Worm (Caenorhabditis elegans) whole organism, L1 larva: ENCODE results near the gene madf-9.

Experiments
- C16A3.4 ChIP-seq: fragments of 150-350 bp; optimal IDR thresholded peaks from 2 replicates; lab custom pipeline; 2014; ENCODE audit warnings: missing biosample characterization, missing genetic modification characterization
- C34B4.2 ChIP-seq: sonication (generic microtip); optimal IDR thresholded peaks from 2 replicates; lab custom pipeline; 2017; ENCODE audit warnings: mild to moderate bottlenecking, missing genetic modification characterization, missing compliant biosample characterization
- F16B12.6 ChIP-seq: fragments of 150-350 bp; optimal IDR thresholded peaks from 2 replicates; lab custom pipeline; 2014; ENCODE audit warnings: missing biosample characterization, missing genetic modification characterization
- Y116A8C.19 ChIP-seq: sonication (generic microtip); optimal IDR thresholded peaks from 2 replicates; lab custom pipeline; 2016; ENCODE audit warnings: missing compliant biosample characterization, missing genetic modification characterization, borderline replicate concordance
- alr-1 ChIP-seq: fragments of 200-800 bp; sonication (Bioruptor generic); optimal IDR thresholded peaks from 2 replicates; lab custom pipeline; 2018; ENCODE audit warnings: borderline replicate concordance, mild to moderate bottlenecking, missing genetic modification characterization, missing compliant biosample characterization
- aly-2 ChIP-seq: fragments of 150-350 bp; optimal IDR thresholded peaks from 2 replicates; lab custom pipeline; 2014; ENCODE audit warnings: missing biosample characterization, missing genetic modification characterization
- blmp-1 ChIP-seq: fragments of 150-350 bp; optimal IDR thresholded peaks from 2 replicates; lab custom pipeline; 2014; ENCODE audit warnings: missing biosample characterization, missing genetic modification characterization
- ceh-63 ChIP-seq: fragments of 200-800 bp; sonication (Bioruptor generic); optimal IDR thresholded peaks from 2 replicates; lab custom pipeline; 2018; ENCODE audit warnings: mild to moderate bottlenecking, missing genetic modification characterization, missing compliant biosample characterization
- ceh-8 ChIP-seq: fragments of 200-800 bp; sonication (Bioruptor generic); optimal IDR thresholded peaks from 2 replicates; lab custom pipeline; 2018; ENCODE audit warnings: mild to moderate bottlenecking, missing genetic modification characterization, moderate library complexity, missing compliant biosample characterization
- ceh-82 ChIP-seq, 3 experiments: fragments of 150-350 bp in 1 of 3; sonication (generic microtip) in 2 of 3; optimal IDR thresholded peaks; 2 replicates each; lab custom pipeline; 2014 to 2017; ENCODE audit warnings: missing biosample characterization in 3 of 3, missing genetic modification characterization in 3 of 3
- ceh-88 ChIP-seq: fragments of 200-800 bp; sonication (Bioruptor generic); IDR thresholded peaks from 2 replicates; pipeline ENCODE4 v1.3.6; 2022; ENCODE audit warnings: missing genetic modification characterization, missing compliant biosample characterization
- ceh-90 ChIP-seq: sonication (generic microtip); optimal IDR thresholded peaks from 2 replicates; lab custom pipeline; 2016; ENCODE audit warnings: missing genetic modification characterization, missing compliant biosample characterization
- dpl-1 ChIP-seq, 3 experiments: fragments of 150-350 bp in 2 of 3; sonication (generic microtip) in 1 of 3; optimal IDR thresholded peaks; 2 replicates each; lab custom pipeline; 2014 to 2017; ENCODE audit warnings: missing biosample characterization in 3 of 3, missing genetic modification characterization in 3 of 3, missing genetic modification reagents in 3 of 3
- efl-3 ChIP-seq: fragments of 200-800 bp; sonication (Bioruptor generic); optimal IDR thresholded peaks from 2 replicates; lab custom pipeline; 2018; ENCODE audit warnings: mild to moderate bottlenecking, missing genetic modification characterization, missing compliant biosample characterization
- egl-27 ChIP-seq, 2 experiments: fragments of 150-350 bp in 1 of 2; sonication (generic microtip); optimal IDR thresholded peaks; 3 replicates each; lab custom pipeline; 2017 to 2018; ENCODE audit warnings: missing biosample characterization in 2 of 2, missing genetic modification characterization in 2 of 2, missing genetic modification reagents in 2 of 2
- ets-5 ChIP-seq: fragments of 200-800 bp; sonication (Bioruptor generic); IDR thresholded peaks from 2 replicates; pipeline ENCODE4 v1.3.6; 2022; ENCODE audit warnings: missing genetic modification characterization, missing compliant biosample characterization
- fkh-10 ChIP-seq: sonication (generic microtip); optimal IDR thresholded peaks from 2 replicates; lab custom pipeline; 2017; ENCODE audit warnings: missing biosample characterization, missing genetic modification reagents, missing genetic modification characterization
- fkh-4 ChIP-seq: sonication (generic microtip); optimal IDR thresholded peaks from 2 replicates; lab custom pipeline; 2016; ENCODE audit warnings: missing compliant biosample characterization, missing genetic modification characterization, borderline replicate concordance
- fkh-8 ChIP-seq: sonication (generic microtip); optimal IDR thresholded peaks from 2 replicates; lab custom pipeline; 2016; ENCODE audit warnings: mild to moderate bottlenecking, missing genetic modification characterization, missing compliant biosample characterization
- grh-1 ChIP-seq: fragments of 200-800 bp; sonication (Bioruptor generic); IDR thresholded peaks from 2 replicates; pipeline ENCODE4 v1.3.6; 2022; ENCODE audit warnings: missing genetic modification reagents, missing genetic modification characterization, missing compliant biosample characterization
- hlh-17 ChIP-seq: fragments of 200-800 bp; sonication (Bioruptor generic); optimal IDR thresholded peaks from 2 replicates; lab custom pipeline; 2018; ENCODE audit warnings: missing genetic modification characterization, mild to moderate bottlenecking, missing compliant biosample characterization, moderate library complexity, borderline replicate concordance
- hlh-4 ChIP-seq: sonication (generic microtip); optimal IDR thresholded peaks from 2 replicates; lab custom pipeline; 2016; ENCODE audit warnings: mild to moderate bottlenecking, missing genetic modification characterization, missing compliant biosample characterization
- irx-1 ChIP-seq: sonication (generic microtip); optimal IDR thresholded peaks from 2 replicates; lab custom pipeline; 2016; ENCODE audit warnings: missing genetic modification characterization, missing compliant biosample characterization
- isw-1 ChIP-seq: fragments of 200-800 bp; sonication (Bioruptor generic); IDR thresholded peaks from 2 replicates; pipeline ENCODE4 v1.3.6; 2022; ENCODE audit warnings: missing genetic modification characterization, missing compliant biosample characterization
- lin-13 ChIP-seq: fragments of 150-350 bp; optimal IDR thresholded peaks from 2 replicates; lab custom pipeline; 2014; ENCODE audit warnings: missing biosample characterization, missing genetic modification reagents, missing genetic modification characterization
- lin-35 ChIP-seq, 2 experiments: fragments of 150-350 bp; optimal IDR thresholded peaks; 2 replicates each; lab custom pipeline; 2014; ENCODE audit warnings: missing biosample characterization in 2 of 2, missing genetic modification characterization in 2 of 2, missing genetic modification reagents in 2 of 2
- lin-39 ChIP-seq: fragments of 150-350 bp; optimal IDR thresholded peaks from 2 replicates; lab custom pipeline; 2014; ENCODE audit warnings: missing biosample characterization, missing genetic modification reagents, missing genetic modification characterization
- lir-3 ChIP-seq: sonication (generic microtip); optimal IDR thresholded peaks from 2 replicates; lab custom pipeline; 2016; ENCODE audit warnings: mild to moderate bottlenecking, missing genetic modification characterization, moderate library complexity, missing compliant biosample characterization; ENCODE audit not compliant: poor library complexity
- mdl-1 ChIP-seq, 2 experiments: fragments of 150-350 bp; optimal IDR thresholded peaks; 2 replicates each; lab custom pipeline; 2014 to 2017; ENCODE audit warnings: missing biosample characterization in 2 of 2, missing genetic modification characterization in 2 of 2, inconsistent platforms in 1 of 2
- nhr-20 ChIP-seq: sonication (generic microtip); optimal IDR thresholded peaks from 2 replicates; lab custom pipeline; 2016; ENCODE audit warnings: mild to moderate bottlenecking, missing genetic modification characterization, missing compliant biosample characterization
- nhr-237 ChIP-seq: fragments of 150-350 bp; optimal IDR thresholded peaks from 2 replicates; lab custom pipeline; 2014; ENCODE audit warnings: missing biosample characterization, missing genetic modification characterization
- nhr-77 ChIP-seq: fragments of 150-350 bp; optimal IDR thresholded peaks from 2 replicates; lab custom pipeline; 2014; ENCODE audit warnings: missing biosample characterization, missing genetic modification characterization
- nhr-85 ChIP-seq: sonication (generic microtip); peaks from one replicate; lab custom pipeline; 2016; ENCODE audit warnings: missing genetic modification characterization, inconsistent platforms, missing compliant biosample characterization
- snpc-4 ChIP-seq: fragments of 150-350 bp; optimal IDR thresholded peaks from 2 replicates; lab custom pipeline; 2014; ENCODE audit warnings: missing biosample characterization, missing genetic modification characterization
- snu-23 ChIP-seq: sonication (generic microtip); optimal IDR thresholded peaks from 2 replicates; lab custom pipeline; 2016; ENCODE audit warnings: missing genetic modification characterization, missing compliant biosample characterization
- sox-4 ChIP-seq: sonication (generic microtip); optimal IDR thresholded peaks from 2 replicates; lab custom pipeline; 2016; ENCODE audit warnings: missing genetic modification characterization, missing compliant biosample characterization
- sptf-1 ChIP-seq: fragments of 150-350 bp; optimal IDR thresholded peaks from 2 replicates; lab custom pipeline; 2014; ENCODE audit warnings: missing biosample characterization, missing genetic modification characterization
- sup-37 ChIP-seq: fragments of 200-800 bp; sonication (Bioruptor generic); optimal IDR thresholded peaks from 2 replicates; lab custom pipeline; 2018; ENCODE audit warnings: mild to moderate bottlenecking, missing genetic modification characterization, missing compliant biosample characterization
- swsn-7 ChIP-seq: sonication (generic microtip); optimal IDR thresholded peaks from 2 replicates; lab custom pipeline; 2016; ENCODE audit warnings: missing genetic modification characterization, missing compliant biosample characterization
- tlp-1 ChIP-seq: fragments of 150-350 bp; optimal IDR thresholded peaks from 2 replicates; lab custom pipeline; 2014; ENCODE audit warnings: missing biosample characterization, missing genetic modification characterization
- unc-130 ChIP-seq: fragments of 150-350 bp; optimal IDR thresholded peaks from 2 replicates; lab custom pipeline; 2017; ENCODE audit warnings: missing biosample characterization, missing genetic modification characterization, inconsistent platforms
- unc-30 ChIP-seq: sonication (generic microtip); optimal IDR thresholded peaks from 2 replicates; lab custom pipeline; 2017; ENCODE audit warnings: missing biosample characterization, missing genetic modification characterization
- unc-62 ChIP-seq: fragments of 150-350 bp; optimal IDR thresholded peaks from 2 replicates; lab custom pipeline; 2014; ENCODE audit warnings: missing biosample characterization, missing genetic modification reagents, missing genetic modification characterization
- xbp-1 ChIP-seq: sonication (generic microtip); optimal IDR thresholded peaks from 2 replicates; lab custom pipeline; 2016; ENCODE audit warnings: missing genetic modification characterization, missing compliant biosample characterization
- ztf-4 ChIP-seq: fragments of 150-350 bp; optimal IDR thresholded peaks from 2 replicates; lab custom pipeline; 2014; ENCODE audit warnings: missing biosample characterization, missing genetic modification characterization

madf-9 gene

ce11 chrIV:3636528-3637129 is at the start of gene madf-9 (continued):
- TF ChIP-seq dpl-1 (GFP tag; optimal IDR thresholded peaks at IDR 0.05; lab: Kevin White, UChicago) (peak in 2 of 3 experiments; percentile 1 to 9), swsn-7 (tag; lab: Kevin White, UChicago) (peak; percentile 73), ceh-90 (no peak), fkh-10 (peak; percentile 26), ceh-82 (tag; optimal IDR thresholded peaks at IDR 0.05; lab: Kevin White, UChicago) (peak; percentile 4 to 35 (median 22)), lin-35 (GFP tag; optimal IDR thresholded peaks at IDR 0.05; lab: Kevin White, UChicago) (peak; percentile 7 to 45), sup-37 (GFP tag; lab: Kevin White, UChicago) (peak; percentile 13), tlp-1 (tag; lab: Kevin White, UChicago) (no peak), C34B4.2 (tag; lab: Kevin White, UChicago) (no peak), efl-3 (GFP tag; lab: Kevin White, UChicago) (peak; percentile 9), fkh-8 (tag; lab: Kevin White, UChicago) (peak; percentile 40), nhr-20 (peak; percentile 74), lin-39 (tag; lab: Kevin White, UChicago) (no peak), lin-13 (no peak), Y116A8C.19 (tag; lab: Kevin White, UChicago) (no peak), C16A3.4 (tag; lab: Kevin White, UChicago) (no peak), egl-27 (tag; optimal IDR thresholded peaks at IDR 0.05; lab: Kevin White, UChicago) (no peak), lir-3 (tag; lab: Kevin White, UChicago) (no peak), sox-4 (tag; lab: Kevin White, UChicago) (peak; percentile 30), ceh-63 (no peak), isw-1 (GFP tag; lab: Robert Waterston, UW) (peak; percentile 26; the same call in 1 of the 2 replicates), nhr-85 (peak; percentile 82), ets-5 (GFP tag; lab: Robert Waterston, UW) (no peak), F16B12.6 (tag; lab: Kevin White, UChicago) (no peak), grh-1 (GFP tag; lab: Robert Waterston, UW) (0 out of 2 replicates have a peak, but pooled peaks have one; percentile 10), snu-23 (GFP tag; lab: Kevin White, UChicago) (peak; percentile 81), fkh-4 (tag; lab: Kevin White, UChicago) (no peak), hlh-4 (tag; lab: Kevin White, UChicago) (no peak), ceh-8 (peak; percentile 94), alr-1 (tag; lab: Kevin White, UChicago) (no peak)

ce11 chrIV:3590821-3591220 is 46.1 kb upstream of the madf-9 start:
- TF ChIP-seq xbp-1 (tag; lab: Kevin White, UChicago), result no peak
- TF ChIP-seq unc-130 (tag; lab: Kevin White, UChicago), result no peak
- TF ChIP-seq, all 84 proteins: peak for 0

DNA sequence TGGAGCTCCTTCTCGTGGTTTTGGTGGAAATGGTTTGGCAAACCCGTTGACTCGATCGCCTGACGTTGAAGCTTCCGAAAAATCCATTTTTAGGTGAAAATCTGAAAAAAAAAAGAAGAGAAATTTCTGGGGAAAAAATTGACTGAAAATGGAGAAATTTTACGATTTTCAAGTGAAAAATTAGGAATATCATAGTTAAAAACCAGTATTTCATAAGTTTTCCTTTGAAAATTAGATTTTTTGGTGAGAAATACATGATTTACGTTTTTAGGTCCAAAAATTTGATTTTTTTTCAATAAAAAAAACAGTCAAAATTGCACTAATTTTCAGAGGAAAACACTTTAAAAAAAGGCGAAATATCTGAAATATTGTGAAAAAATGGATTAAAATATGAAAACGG is 43.4 kb upstream of the madf-9 start, which contains the start of gene taf-2:
Gene taf-2 (minus strand): TSS at position 101 of the 400 bp plus-strand sequence.
- TF ChIP-seq hlh-4 (tag; lab: Kevin White, UChicago) (no peak), nhr-237 (tag; lab: Kevin White, UChicago) (no peak), blmp-1 (tag; lab: Kevin White, UChicago) (no peak), sptf-1 (tag; lab: Kevin White, UChicago) (no peak)
- TF ChIP-seq, all 84 proteins: peak for 0

- TF ChIP-seq ceh-88 (GFP tag; lab: Robert Waterston, UW), result no peak
- TF ChIP-seq hlh-17, result no peak
- no peak for TF ChIP-seq fkh-10
- TF ChIP-seq ceh-82 (tag; optimal IDR thresholded peaks at IDR 0.05; lab: Kevin White, UChicago), result no peak
- TF ChIP-seq unc-30 (tag; lab: Kevin White, UChicago), result no peak
- TF ChIP-seq aly-2, result no peak
- no peak for TF ChIP-seq snpc-4 (tag; lab: Kevin White, UChicago)
- TF ChIP-seq unc-62 (GFP tag; lab: Kevin White, UChicago), result no peak
- no peak for TF ChIP-seq snu-23 (GFP tag; lab: Kevin White, UChicago)
- TF ChIP-seq nhr-77 (tag; lab: Kevin White, UChicago), result no peak
- TF ChIP-seq egl-27 (tag; optimal IDR thresholded peaks at IDR 0.05; lab: Kevin White, UChicago), result no peak
- no peak for TF ChIP-seq lin-13
- TF ChIP-seq irx-1 (tag; lab: Kevin White, UChicago), result no peak
- TF ChIP-seq xbp-1 (tag; lab: Kevin White, UChicago), result no peak
- no peak for TF ChIP-seq alr-1 (tag; lab: Kevin White, UChicago)
- TF ChIP-seq isw-1 (GFP tag; lab: Robert Waterston, UW), result no peak
- TF ChIP-seq mdl-1 (tag; optimal IDR thresholded peaks at IDR 0.05; lab: Kevin White, UChicago), result no peak
- no peak for TF ChIP-seq ztf-4
These were observed 39.5 kb upstream of the madf-9 start for ce11 chrIV:3597356-3597755.
